Worm (Caenorhabditis elegans) whole organism, L1 larva: ENCODE data around the gene F20D6.15.

Source experiments
- C34B4.2 ChIP-seq: sonication (generic microtip); optimal IDR thresholded peaks from 2 replicates; lab custom pipeline; 2017; ENCODE audit warnings: mild to moderate bottlenecking, missing genetic modification characterization, missing compliant biosample characterization
- aha-1 ChIP-seq: fragments of 150-350 bp; optimal IDR thresholded peaks from 2 replicates; lab custom pipeline; 2014; ENCODE audit warnings: missing biosample characterization, missing genetic modification characterization
- alr-1 ChIP-seq: fragments of 200-800 bp; sonication (Bioruptor generic); optimal IDR thresholded peaks from 2 replicates; lab custom pipeline; 2018; ENCODE audit warnings: borderline replicate concordance, mild to moderate bottlenecking, missing genetic modification characterization, missing compliant biosample characterization
- aly-2 ChIP-seq: fragments of 150-350 bp; optimal IDR thresholded peaks from 2 replicates; lab custom pipeline; 2014; ENCODE audit warnings: missing biosample characterization, missing genetic modification characterization
- ceh-8 ChIP-seq: fragments of 200-800 bp; sonication (Bioruptor generic); optimal IDR thresholded peaks from 2 replicates; lab custom pipeline; 2018; ENCODE audit warnings: mild to moderate bottlenecking, missing genetic modification characterization, moderate library complexity, missing compliant biosample characterization
- ceh-88 ChIP-seq: fragments of 200-800 bp; sonication (Bioruptor generic); IDR thresholded peaks from 2 replicates; pipeline ENCODE4 v1.3.6; 2022; ENCODE audit warnings: missing genetic modification characterization, missing compliant biosample characterization
- ces-1 ChIP-seq: fragments of 150-350 bp; optimal IDR thresholded peaks from 2 replicates; lab custom pipeline; 2014; ENCODE audit warnings: missing biosample characterization, missing genetic modification reagents, missing genetic modification characterization
- dpl-1 ChIP-seq, 3 experiments: fragments of 150-350 bp in 2 of 3; sonication (generic microtip) in 1 of 3; optimal IDR thresholded peaks; 2 replicates each; lab custom pipeline; 2014 to 2017; ENCODE audit warnings: missing biosample characterization in 3 of 3, missing genetic modification characterization in 3 of 3, missing genetic modification reagents in 3 of 3
- dsc-1 ChIP-seq: sonication (generic microtip); optimal IDR thresholded peaks from 2 replicates; lab custom pipeline; 2016; ENCODE audit warnings: mild to moderate bottlenecking, missing genetic modification characterization, missing compliant biosample characterization
- efl-1 ChIP-seq, 4 experiments: fragments of 150-350 bp; optimal IDR thresholded peaks in 3 of 4; peaks in 1 of 4; 1 replicate in 1 of 4; 2 replicates in 3 of 4; lab custom pipeline; 2014; ENCODE audit warnings: missing biosample characterization in 2 of 4, missing genetic modification characterization in 2 of 4, missing genetic modification reagents in 2 of 4
- elt-2 ChIP-seq: sonication (generic microtip); optimal IDR thresholded peaks from 2 replicates; lab custom pipeline; 2016; ENCODE audit warnings: missing genetic modification characterization, mild to moderate bottlenecking, inconsistent platforms, missing compliant biosample characterization, missing genetic modification reagents
- elt-3 ChIP-seq, 6 experiments: fragments of 150-350 bp in 1 of 6; sonication (generic microtip); optimal IDR thresholded peaks; 2 replicates each; lab custom pipeline; 2017 to 2018; ENCODE audit warnings: missing biosample characterization in 6 of 6, missing genetic modification characterization in 6 of 6, inconsistent platforms in 1 of 6
- fkh-10 ChIP-seq: sonication (generic microtip); optimal IDR thresholded peaks from 2 replicates; lab custom pipeline; 2017; ENCODE audit warnings: missing biosample characterization, missing genetic modification reagents, missing genetic modification characterization
- fkh-8 ChIP-seq: sonication (generic microtip); optimal IDR thresholded peaks from 2 replicates; lab custom pipeline; 2016; ENCODE audit warnings: mild to moderate bottlenecking, missing genetic modification characterization, missing compliant biosample characterization
- grh-1 ChIP-seq: fragments of 200-800 bp; sonication (Bioruptor generic); IDR thresholded peaks from 2 replicates; pipeline ENCODE4 v1.3.6; 2022; ENCODE audit warnings: missing genetic modification reagents, missing genetic modification characterization, missing compliant biosample characterization
- hlh-4 ChIP-seq: sonication (generic microtip); optimal IDR thresholded peaks from 2 replicates; lab custom pipeline; 2016; ENCODE audit warnings: mild to moderate bottlenecking, missing genetic modification characterization, missing compliant biosample characterization
- jun-1 ChIP-seq: fragments of 150-350 bp; optimal IDR thresholded peaks from 2 replicates; lab custom pipeline; 2014; ENCODE audit warnings: missing biosample characterization, missing genetic modification reagents, missing genetic modification characterization
- lin-13 ChIP-seq: fragments of 150-350 bp; optimal IDR thresholded peaks from 2 replicates; lab custom pipeline; 2014; ENCODE audit warnings: missing biosample characterization, missing genetic modification reagents, missing genetic modification characterization
- mab-9 ChIP-seq: fragments of 200-800 bp; sonication (Bioruptor generic); IDR thresholded peaks from 2 replicates; pipeline ENCODE4 v1.3.6; 2022; ENCODE audit warnings: missing genetic modification reagents, missing genetic modification characterization, missing compliant biosample characterization
- mdl-1 ChIP-seq, 2 experiments: fragments of 150-350 bp; optimal IDR thresholded peaks; 2 replicates each; lab custom pipeline; 2014 to 2017; ENCODE audit warnings: missing biosample characterization in 2 of 2, missing genetic modification characterization in 2 of 2, inconsistent platforms in 1 of 2
- nhr-11 ChIP-seq: fragments of 150-350 bp; optimal IDR thresholded peaks from 2 replicates; lab custom pipeline; 2014; ENCODE audit warnings: missing biosample characterization, missing genetic modification characterization
- nhr-20 ChIP-seq: sonication (generic microtip); optimal IDR thresholded peaks from 2 replicates; lab custom pipeline; 2016; ENCODE audit warnings: mild to moderate bottlenecking, missing genetic modification characterization, missing compliant biosample characterization
- nhr-237 ChIP-seq: fragments of 150-350 bp; optimal IDR thresholded peaks from 2 replicates; lab custom pipeline; 2014; ENCODE audit warnings: missing biosample characterization, missing genetic modification characterization
- nhr-71 ChIP-seq: sonication (generic microtip); optimal IDR thresholded peaks from 2 replicates; lab custom pipeline; 2016; ENCODE audit warnings: mild to moderate bottlenecking, missing genetic modification characterization, moderate library complexity, missing compliant biosample characterization
- nhr-76 ChIP-seq: sonication (generic microtip); optimal IDR thresholded peaks from 2 replicates; lab custom pipeline; 2017; ENCODE audit warnings: missing biosample characterization, missing genetic modification characterization
- nhr-77 ChIP-seq: fragments of 150-350 bp; optimal IDR thresholded peaks from 2 replicates; lab custom pipeline; 2014; ENCODE audit warnings: missing biosample characterization, missing genetic modification characterization
- nhr-84 ChIP-seq: sonication (generic microtip); optimal IDR thresholded peaks from 2 replicates; lab custom pipeline; 2017; ENCODE audit warnings: missing biosample characterization, missing genetic modification characterization
- pqm-1 ChIP-seq: sonication (generic microtip); optimal IDR thresholded peaks from 3 replicates; lab custom pipeline; 2017; ENCODE audit warnings: missing biosample characterization, missing genetic modification characterization
- skn-1 ChIP-seq: fragments of 150-350 bp; optimal IDR thresholded peaks from 2 replicates; lab custom pipeline; 2014; ENCODE audit warnings: missing biosample characterization, missing genetic modification characterization
- snpc-4 ChIP-seq: fragments of 150-350 bp; optimal IDR thresholded peaks from 2 replicates; lab custom pipeline; 2014; ENCODE audit warnings: missing biosample characterization, missing genetic modification characterization
- sptf-1 ChIP-seq: fragments of 150-350 bp; optimal IDR thresholded peaks from 2 replicates; lab custom pipeline; 2014; ENCODE audit warnings: missing biosample characterization, missing genetic modification characterization
- sup-37 ChIP-seq: fragments of 200-800 bp; sonication (Bioruptor generic); optimal IDR thresholded peaks from 2 replicates; lab custom pipeline; 2018; ENCODE audit warnings: mild to moderate bottlenecking, missing genetic modification characterization, missing compliant biosample characterization
- swsn-7 ChIP-seq: sonication (generic microtip); optimal IDR thresholded peaks from 2 replicates; lab custom pipeline; 2016; ENCODE audit warnings: missing genetic modification characterization, missing compliant biosample characterization
- unc-130 ChIP-seq: fragments of 150-350 bp; optimal IDR thresholded peaks from 2 replicates; lab custom pipeline; 2017; ENCODE audit warnings: missing biosample characterization, missing genetic modification characterization, inconsistent platforms
- vab-15 ChIP-seq: sonication (generic microtip); optimal IDR thresholded peaks from 2 replicates; lab custom pipeline; 2017; ENCODE audit warnings: missing genotype, mild to moderate bottlenecking, missing genetic modification characterization, missing compliant biosample characterization
- zag-1 ChIP-seq: fragments of 150-350 bp; optimal IDR thresholded peaks from 2 replicates; lab custom pipeline; 2014; ENCODE audit warnings: missing biosample characterization, missing genetic modification characterization
- zip-4 ChIP-seq: fragments of 200-800 bp; sonication (Bioruptor generic); optimal IDR thresholded peaks from 2 replicates; lab custom pipeline; 2018; ENCODE audit warnings: mild to moderate bottlenecking, missing genetic modification characterization, moderate library complexity, missing compliant biosample characterization
- ztf-11 ChIP-seq, 2 experiments: sonication (generic microtip); optimal IDR thresholded peaks; 2 replicates each; lab custom pipeline; 2016 to 2017; ENCODE audit warnings: missing genetic modification characterization in 2 of 2, missing biosample characterization in 1 of 2, missing compliant biosample characterization in 1 of 2

Gene F20D6.15

DNA sequence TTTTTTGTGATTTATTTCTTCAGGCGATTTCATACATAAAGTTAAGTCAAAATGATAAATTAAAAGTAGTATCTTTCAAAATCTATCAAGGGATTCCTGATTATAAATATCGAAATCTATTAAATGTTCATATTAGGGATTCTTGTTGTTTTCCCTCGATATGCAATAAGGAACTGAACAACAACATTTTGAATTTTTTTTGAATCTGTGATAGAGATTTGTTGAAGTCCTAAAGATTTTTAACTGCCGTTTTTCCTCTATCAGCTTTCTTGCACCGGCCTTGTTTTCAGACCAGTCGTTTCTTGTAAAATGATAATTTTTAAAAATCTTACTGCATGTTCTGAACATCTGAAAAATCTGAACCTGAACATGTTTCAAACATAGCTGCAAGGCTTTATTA, 32.5 kb downstream of the F20D6.15 start:
- TF ChIP-seq sup-37 (GFP tag; lab: Kevin White, UChicago) (no peak), hlh-4 (tag; lab: Kevin White, UChicago) (no peak), nhr-20 (tag; lab: Kevin White, UChicago) (no peak), efl-1 (optimal IDR thresholded peaks at IDR 0.05; lab: Kevin White, UChicago) (no peak), efl-1 (GFP tag; optimal IDR thresholded peaks at IDR 0.05 in 1 of 2; lab: Kevin White, UChicago) (peak in 1 of 2 experiments; percentile 90), C34B4.2 (tag; lab: Kevin White, UChicago) (no peak), lin-13 (GFP tag; lab: Kevin White, UChicago) (no peak), fkh-10 (GFP tag; lab: Kevin White, UChicago) (no peak)
- TF ChIP-seq, all 84 proteins: peak for 1

ce11 chrV:8145329-8145728, 42.9 kb downstream of the F20D6.15 start, which contains the start of gene D1014.13:
Gene D1014.13 (plus strand): TSS chrV:8145629.
- TF ChIP-seq skn-1 (tag; lab: Kevin White, UChicago): no peak
- TF ChIP-seq grh-1 (GFP tag; lab: Robert Waterston, UW): no peak
- TF ChIP-seq aha-1 (tag; lab: Kevin White, UChicago): no peak
- no peak for TF ChIP-seq zag-1 (tag; lab: Kevin White, UChicago)
- no peak for TF ChIP-seq elt-2 (tag; lab: Kevin White, UChicago)
- no peak for TF ChIP-seq nhr-84 (tag; lab: Kevin White, UChicago)
- no peak for TF ChIP-seq nhr-71 (tag; lab: Kevin White, UChicago)

- TF ChIP-seq unc-130 (tag; lab: Kevin White, UChicago): no peak
- peak; percentile 2 for TF ChIP-seq dsc-1 (tag; lab: Kevin White, UChicago)
- TF ChIP-seq dpl-1 (GFP tag; optimal IDR thresholded peaks at IDR 0.05; lab: Kevin White, UChicago): no peak
- TF ChIP-seq alr-1 (tag; lab: Kevin White, UChicago): no peak
- no peak for TF ChIP-seq sptf-1 (tag; lab: Kevin White, UChicago)
- no peak for TF ChIP-seq zip-4
Observed at ce11 chrV:8144515-8144914, 43.8 kb downstream of the F20D6.15 start.

DNA sequence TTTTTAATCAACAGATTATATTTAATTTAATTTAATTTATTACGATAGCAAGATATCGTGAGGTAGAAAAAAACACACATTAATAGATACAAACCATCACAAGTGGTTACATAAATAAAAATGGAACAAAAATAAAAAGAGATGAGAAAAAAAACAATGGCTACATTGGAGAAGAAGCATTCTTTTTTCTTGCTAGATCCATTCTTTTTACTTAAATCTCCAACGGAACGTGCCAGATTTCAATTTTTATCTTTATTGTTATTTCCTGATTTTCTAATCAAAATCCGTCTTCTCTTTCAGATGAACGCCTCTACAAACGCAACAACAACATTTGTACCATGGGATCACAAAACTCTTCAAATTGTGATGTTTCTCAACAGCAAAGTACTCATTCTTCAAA, 44.7 kb downstream of the F20D6.15 start, which contains the start of gene D1014.2:
Gene D1014.2, plus strand, starts transcription at position 301 of the 400 bp plus-strand sequence.
- no peak for TF ChIP-seq nhr-77 (tag; lab: Kevin White, UChicago)
- TF ChIP-seq ceh-88 (GFP tag; lab: Robert Waterston, UW): no peak
- no peak for TF ChIP-seq nhr-11 (tag; lab: Kevin White, UChicago)
- TF ChIP-seq mab-9: no peak
- no peak for TF ChIP-seq ces-1 (GFP tag; lab: Kevin White, UChicago)
- TF ChIP-seq nhr-76: no peak
- no peak for TF ChIP-seq nhr-84 (tag; lab: Kevin White, UChicago)
- no peak for TF ChIP-seq mdl-1 (tag; optimal IDR thresholded peaks at IDR 0.05; lab: Kevin White, UChicago)
- TF ChIP-seq ceh-8: no peak
- no peak for TF ChIP-seq ztf-11 (tag; optimal IDR thresholded peaks at IDR 0.05; lab: Kevin White, UChicago)
- TF ChIP-seq snpc-4: no peak
- no peak for TF ChIP-seq pqm-1 (tag; lab: Kevin White, UChicago)
- TF ChIP-seq vab-15 (tag; lab: Kevin White, UChicago): no peak
- TF ChIP-seq nhr-237: no peak
- TF ChIP-seq elt-3 (tag; optimal IDR thresholded peaks at IDR 0.05; lab: Kevin White, UChicago): no peak
- TF ChIP-seq aly-2 (tag; lab: Kevin White, UChicago): no peak
- no peak for TF ChIP-seq jun-1 (tag; lab: Kevin White, UChicago)
- no peak for TF ChIP-seq sptf-1 (tag; lab: Kevin White, UChicago)
- TF ChIP-seq swsn-7: no peak
- TF ChIP-seq fkh-8 (tag; lab: Kevin White, UChicago): no peak
